Worm (Caenorhabditis elegans) whole organism, young adult: ENCODE measurements around the gene rpn-6.1.

Source experiments
- B0035.1 ChIP-seq: sonication (generic microtip); optimal IDR thresholded peaks from 2 replicates; lab custom pipeline; 2016; ENCODE audit warnings: missing genetic modification characterization, mild to moderate bottlenecking, missing compliant biosample characterization, missing genotype, missing genetic modification reagents
- C06A6.2 ChIP-seq: fragments of 200-800 bp; sonication (Bioruptor generic); conservative IDR thresholded peaks from 2 replicates; pipeline ENCODE4 v1.3.6; 2022; ENCODE audit warnings: missing genetic modification characterization, missing compliant biosample characterization
- C17E4.6 ChIP-seq: fragments of 200-800 bp; sonication (Bioruptor generic); IDR thresholded peaks from 2 replicates; pipeline ENCODE4 v1.3.6; 2022; ENCODE audit warnings: missing genetic modification reagents, missing genetic modification characterization, missing compliant biosample characterization
- F23B12.7 ChIP-seq: sonication (generic microtip); optimal IDR thresholded peaks from 2 replicates; lab custom pipeline; 2017; ENCODE audit warnings: missing genetic modification characterization, mild to moderate bottlenecking, missing compliant biosample characterization, antibody characterized with exemption, moderate library complexity; ENCODE audit not compliant: insufficient read depth
- F33H1.4 ChIP-seq: fragments of 200-800 bp; sonication (Bioruptor generic); IDR thresholded peaks from 2 replicates; pipeline ENCODE4 v1.3.6; 2022; ENCODE audit warnings: missing genetic modification reagents, missing genetic modification characterization, missing compliant biosample characterization
- F37B4.10 ChIP-seq: fragments of 200-800 bp; sonication (Bioruptor generic); IDR thresholded peaks from 2 replicates; pipeline ENCODE4 v1.3.6; 2022; ENCODE audit warnings: missing genetic modification characterization, missing compliant biosample characterization
- F39B2.1 ChIP-seq: fragments of 200-800 bp; sonication (Bioruptor generic); IDR thresholded peaks from 2 replicates; pipeline ENCODE4 v1.3.6; 2022; ENCODE audit warnings: missing genetic modification reagents, missing genetic modification characterization, missing compliant biosample characterization
- F52B5.7 ChIP-seq: sonication (generic microtip); optimal IDR thresholded peaks from 2 replicates; lab custom pipeline; 2016; ENCODE audit warnings: mild to moderate bottlenecking, missing genetic modification characterization, missing compliant biosample characterization
- F57A8.1 ChIP-seq: fragments of 200-800 bp; sonication (Bioruptor generic); optimal IDR thresholded peaks from 2 replicates; lab custom pipeline; 2018; ENCODE audit warnings: mild to moderate bottlenecking, missing genetic modification characterization, moderate library complexity, missing compliant biosample characterization
- F57C9.4 ChIP-seq: sonication (generic microtip); optimal IDR thresholded peaks from 2 replicates; lab custom pipeline; 2017; ENCODE audit warnings: mild to moderate bottlenecking, missing genetic modification characterization, missing compliant biosample characterization
- Y53G8AR.9 ChIP-seq: fragments of 200-800 bp; sonication (Bioruptor generic); conservative IDR thresholded peaks from 2 replicates; pipeline ENCODE4 v1.3.6; 2022; ENCODE audit warnings: missing genetic modification reagents, missing genetic modification characterization, missing compliant biosample characterization
- akir-1 ChIP-seq: fragments of 200-800 bp; sonication (Bioruptor generic); optimal IDR thresholded peaks from 2 replicates; lab custom pipeline; 2018; ENCODE audit warnings: mild to moderate bottlenecking, missing genetic modification characterization, moderate library complexity, missing compliant biosample characterization
- aptf-2 ChIP-seq: fragments of 200-800 bp; sonication (Bioruptor generic); conservative IDR thresholded peaks from 2 replicates; pipeline ENCODE4 v1.3.6; 2022; ENCODE audit warnings: missing genetic modification reagents, missing genetic modification characterization, missing compliant biosample characterization
- aptf-3 ChIP-seq: fragments of 200-800 bp; sonication (Bioruptor generic); IDR thresholded peaks from 2 replicates; pipeline ENCODE4 v1.3.6; 2022; ENCODE audit warnings: missing genetic modification characterization, missing compliant biosample characterization
- bed-1 ChIP-seq: fragments of 200-800 bp; sonication (Bioruptor generic); IDR thresholded peaks from 2 replicates; pipeline ENCODE4 v1.3.6; 2022; ENCODE audit warnings: missing genetic modification reagents, missing genetic modification characterization, missing compliant biosample characterization
- bed-2 ChIP-seq: fragments of 200-800 bp; sonication (Bioruptor generic); IDR thresholded peaks from 2 replicates; pipeline ENCODE4 v1.3.6; 2022; ENCODE audit warnings: missing genetic modification reagents, missing genetic modification characterization, missing compliant biosample characterization
- cebp-1 ChIP-seq, 2 experiments: fragments of 200-800 bp in 1 of 2; sonication (Bioruptor generic) in 1 of 2; sonication (generic microtip) in 1 of 2; IDR thresholded peaks in 1 of 2; optimal IDR thresholded peaks in 1 of 2; 2 replicates each; pipeline versions ENCODE4 v1.3.6 to Lab custom; 2017 to 2022; ENCODE audit warnings: missing compliant biosample characterization in 2 of 2, missing genetic modification characterization in 2 of 2, mild to moderate bottlenecking in 1 of 2, missing genetic modification reagents in 1 of 2, moderate library complexity in 1 of 2
- cebp-2 ChIP-seq: fragments of 200-800 bp; sonication (Bioruptor generic); IDR thresholded peaks from 2 replicates; pipeline ENCODE4 v1.3.6; 2022; ENCODE audit warnings: missing genetic modification characterization, missing compliant biosample characterization
- ceh-91 ChIP-seq: fragments of 200-800 bp; sonication (Bioruptor generic); IDR thresholded peaks from 2 replicates; pipeline ENCODE4 v1.3.6; 2022; ENCODE audit warnings: missing genetic modification reagents, missing genetic modification characterization, missing compliant biosample characterization
- chd-7 ChIP-seq: sonication (generic microtip); optimal IDR thresholded peaks from 2 replicates; lab custom pipeline; 2016; ENCODE audit warnings: mild to moderate bottlenecking, missing genetic modification characterization, moderate library complexity, missing compliant biosample characterization
- dpl-1 ChIP-seq: fragments of 150-350 bp; optimal IDR thresholded peaks from 2 replicates; lab custom pipeline; 2014; ENCODE audit warnings: missing biosample characterization, missing genetic modification reagents, missing genetic modification characterization
- efl-1 ChIP-seq: fragments of 150-350 bp; optimal IDR thresholded peaks from 2 replicates; lab custom pipeline; 2014; ENCODE audit warnings: missing biosample characterization, missing genetic modification reagents, missing genetic modification characterization
- egrh-3 ChIP-seq: fragments of 200-800 bp; sonication (Bioruptor generic); IDR thresholded peaks from 2 replicates; pipeline ENCODE4 v1.3.6; 2022; ENCODE audit warnings: missing genetic modification reagents, missing genetic modification characterization, missing compliant biosample characterization
- ets-4 ChIP-seq: fragments of 200-800 bp; sonication (Bioruptor generic); optimal IDR thresholded peaks from 2 replicates; lab custom pipeline; 2018; ENCODE audit warnings: mild to moderate bottlenecking, missing genetic modification characterization, missing compliant biosample characterization
- fkh-3 ChIP-seq: sonication (generic microtip); optimal IDR thresholded peaks from 2 replicates; lab custom pipeline; 2016; ENCODE audit warnings: mild to moderate bottlenecking, missing genetic modification characterization, missing compliant biosample characterization
- hlh-12 ChIP-seq: sonication (generic microtip); optimal IDR thresholded peaks from 2 replicates; lab custom pipeline; 2016; ENCODE audit warnings: missing genetic modification characterization, missing compliant biosample characterization
- hlh-26 ChIP-seq: fragments of 200-800 bp; sonication (Bioruptor generic); conservative IDR thresholded peaks from 2 replicates; pipeline ENCODE4 v1.3.6; 2022; ENCODE audit warnings: missing genetic modification reagents, missing genetic modification characterization, missing compliant biosample characterization
- hrde-1 ChIP-seq: sonication (generic microtip); optimal IDR thresholded peaks from 2 replicates; lab custom pipeline; 2016; ENCODE audit warnings: missing genetic modification characterization, mild to moderate bottlenecking, missing compliant biosample characterization, moderate library complexity, missing genotype, missing genetic modification reagents, borderline replicate concordance
- lin-35 ChIP-seq, 3 experiments: fragments of 150-350 bp in 2 of 3; sonication (generic microtip) in 1 of 3; optimal IDR thresholded peaks; 2 replicates each; lab custom pipeline; 2014 to 2018; ENCODE audit warnings: missing biosample characterization in 3 of 3, missing genetic modification characterization in 3 of 3, missing genetic modification reagents in 3 of 3
- lin-54 ChIP-seq: fragments of 200-800 bp; sonication (Bioruptor generic); optimal IDR thresholded peaks from 2 replicates; lab custom pipeline; 2018; ENCODE audit warnings: mild to moderate bottlenecking, missing genetic modification characterization, missing compliant biosample characterization
- lir-1 ChIP-seq: fragments of 200-800 bp; sonication (Bioruptor generic); conservative IDR thresholded peaks from 2 replicates; pipeline ENCODE4 v1.3.6; 2022; ENCODE audit warnings: missing genetic modification reagents, missing genetic modification characterization, missing compliant biosample characterization
- madf-8 ChIP-seq: fragments of 200-800 bp; sonication (Bioruptor generic); conservative IDR thresholded peaks from 2 replicates; pipeline ENCODE4 v1.3.6; 2022; ENCODE audit warnings: missing genetic modification reagents, missing genetic modification characterization, missing compliant biosample characterization
- mcd-1 ChIP-seq: fragments of 200-800 bp; sonication (Bioruptor generic); IDR thresholded peaks from 2 replicates; pipeline ENCODE4 v1.3.6; 2022; ENCODE audit warnings: missing genetic modification reagents, missing genetic modification characterization, missing compliant biosample characterization
- nhr-27 ChIP-seq: fragments of 200-800 bp; sonication (Bioruptor generic); optimal IDR thresholded peaks from 2 replicates; lab custom pipeline; 2018; ENCODE audit warnings: mild to moderate bottlenecking, missing genetic modification characterization, moderate library complexity, missing compliant biosample characterization
- rec-8 ChIP-seq, 2 experiments: sonication (generic microtip); optimal IDR thresholded peaks; 2 replicates each; lab custom pipeline; 2016; ENCODE audit warnings: mild to moderate bottlenecking in 2 of 2, missing genetic modification characterization in 2 of 2, missing genetic modification reagents in 2 of 2, missing genotype in 2 of 2, missing biosample characterization in 1 of 2, missing compliant biosample characterization in 1 of 2, moderate library complexity in 1 of 2
- rpc-1 ChIP-seq, 2 experiments: fragments of 150-350 bp in 1 of 2; sonication (generic microtip) in 1 of 2; optimal IDR thresholded peaks; 2 replicates each; lab custom pipeline; 2014 to 2018; ENCODE audit warnings: missing biosample characterization in 1 of 2, missing genetic modification characterization in 1 of 2, missing genetic modification reagents in 1 of 2, missing genotype in 1 of 2
- snpc-1.1 ChIP-seq: sonication (generic microtip); optimal IDR thresholded peaks from 2 replicates; lab custom pipeline; 2017; ENCODE audit warnings: missing genetic modification characterization, mild to moderate bottlenecking, missing compliant biosample characterization, antibody characterized with exemption, moderate library complexity, missing genotype, missing genetic modification reagents; ENCODE audit not compliant: insufficient read depth
- snpc-1.3 ChIP-seq: sonication (generic microtip); optimal IDR thresholded peaks from 2 replicates; lab custom pipeline; 2017; ENCODE audit warnings: missing genetic modification characterization, mild to moderate bottlenecking, missing compliant biosample characterization, antibody characterized with exemption, moderate library complexity, missing genotype, missing genetic modification reagents; ENCODE audit not compliant: insufficient read depth
- snpc-3.4 ChIP-seq: sonication (generic microtip); optimal IDR thresholded peaks from 2 replicates; lab custom pipeline; 2017; ENCODE audit warnings: missing genetic modification characterization, mild to moderate bottlenecking, missing compliant biosample characterization, antibody characterized with exemption, moderate library complexity, missing genotype, missing genetic modification reagents
- unc-62 ChIP-seq: fragments of 150-350 bp; optimal IDR thresholded peaks from 2 replicates; lab custom pipeline; 2014; ENCODE audit warnings: missing biosample characterization, missing genetic modification reagents, missing genetic modification characterization
- ztf-22 ChIP-seq: fragments of 200-800 bp; sonication (Bioruptor generic); optimal IDR thresholded peaks from 2 replicates; lab custom pipeline; 2018; ENCODE audit warnings: mild to moderate bottlenecking, missing genetic modification characterization, moderate library complexity, missing compliant biosample characterization

Gene rpn-6.1

ce11 chrIII:6929558-6930167 lies 32.1 kb downstream of the rpn-6.1 start, which contains the start of gene inf-1:
Gene inf-1, plus strand, starts transcription at chrIII:6930134.
- TF ChIP-seq ets-4 (no peak), snpc-1.1 (tag; lab: Kevin White, UChicago) (peak; percentile 5), hrde-1 (no peak), hlh-26 (GFP tag; lab: Robert Waterston, UW) (no peak), F23B12.7 (tag; lab: Kevin White, UChicago) (peak; percentile 51), lir-1 (no peak), lin-54 (GFP tag; lab: Kevin White, UChicago) (peak; percentile 18), F33H1.4 (GFP tag; lab: Robert Waterston, UW) (peak; percentile 74), F57C9.4 (no peak), C06A6.2 (GFP tag; lab: Robert Waterston, UW) (no peak), aptf-2 (GFP tag; lab: Robert Waterston, UW) (no peak), dpl-1 (GFP tag; lab: Kevin White, UChicago) (peak; percentile 46), madf-8 (no peak), lin-35 (GFP tag; optimal IDR thresholded peaks at IDR 0.05; lab: Kevin White, UChicago) (no peak), chd-7 (tag; lab: Kevin White, UChicago) (no peak), bed-2 (GFP tag; lab: Robert Waterston, UW) (no peak), fkh-3 (tag; lab: Kevin White, UChicago) (no peak), snpc-1.3 (peak; percentile 28), F37B4.10 (GFP tag; lab: Robert Waterston, UW) (no peak), egrh-3 (no peak), nhr-27 (tag; lab: Kevin White, UChicago) (no peak), snpc-3.4 (tag; lab: Kevin White, UChicago) (peak; percentile 9), akir-1 (no peak), B0035.1 (tag; lab: Kevin White, UChicago) (no peak), cebp-1 (GFP tag; IDR thresholded peaks at IDR 0.05; lab: Robert Waterston, UW) (peak; percentile 68; the same call in 1 of the 2 replicates), cebp-1 (tag; optimal IDR thresholded peaks at IDR 0.05; lab: Kevin White, UChicago) (peak; percentile 95), aptf-3 (GFP tag; lab: Robert Waterston, UW) (no peak), hlh-12 (tag; lab: Kevin White, UChicago) (no peak), rec-8 (tag; optimal IDR thresholded peaks at IDR 0.05; lab: Kevin White, UChicago) (no peak), C17E4.6 (GFP tag; lab: Robert Waterston, UW) (no peak), Y53G8AR.9 (no peak), F57A8.1 (GFP tag; lab: Kevin White, UChicago) (no peak), bed-1 (GFP tag; lab: Robert Waterston, UW) (no peak), mcd-1 (peak; percentile 77), cebp-2 (GFP tag; lab: Robert Waterston, UW) (no peak), ceh-91 (GFP tag; lab: Robert Waterston, UW) (no peak), F52B5.7 (tag; lab: Kevin White, UChicago) (no peak), unc-62 (GFP tag; lab: Kevin White, UChicago) (no peak), efl-1 (GFP tag; lab: Kevin White, UChicago) (peak; percentile 36), rpc-1 (optimal IDR thresholded peaks at IDR 0.05; lab: Kevin White, UChicago) (no peak), rpc-1 (tag; optimal IDR thresholded peaks at IDR 0.05; lab: Kevin White, UChicago) (no peak), F39B2.1 (GFP tag; lab: Robert Waterston, UW) (no peak), ztf-22 (GFP tag; lab: Kevin White, UChicago) (no peak)
